Worm (Caenorhabditis elegans) whole organism, early embryonic: Measurements from ENCODE around the gene H09F14.1.

Experiments used
- aly-1 ChIP-seq: sonication (generic microtip); optimal IDR thresholded peaks from 2 replicates; lab custom pipeline; 2016; ENCODE audit warnings: missing genetic modification characterization, missing compliant biosample characterization
- hmg-4 ChIP-seq: fragments of 200-800 bp; sonication (Bioruptor generic); optimal IDR thresholded peaks from 2 replicates; lab custom pipeline; 2018; ENCODE audit warnings: mild to moderate bottlenecking, missing genetic modification characterization, missing compliant biosample characterization
- pes-1 ChIP-seq: fragments of 200-800 bp; sonication (Bioruptor generic); IDR thresholded peaks from 2 replicates; pipeline ENCODE4 v1.3.6; 2022; ENCODE audit warnings: missing genetic modification reagents, missing genetic modification characterization, missing compliant biosample characterization
- tbx-37 ChIP-seq: fragments of 200-800 bp; sonication (Bioruptor generic); conservative IDR thresholded peaks from 2 replicates; pipeline ENCODE4 v1.3.6; 2022; ENCODE audit warnings: missing genetic modification reagents, missing genetic modification characterization, missing compliant biosample characterization
- tra-4 ChIP-seq: sonication (generic microtip); optimal IDR thresholded peaks from 2 replicates; lab custom pipeline; 2017; ENCODE audit warnings: missing genetic modification characterization, missing compliant biosample characterization

ce11 chrV:10602051-10602937 is 13.1 kb downstream of the H09F14.1 start, which contains the start of gene H27A22.1:
- no peak for TF ChIP-seq tra-4 (tag; lab: Kevin White, UChicago)
- TF ChIP-seq aly-1 (tag; lab: Kevin White, UChicago) = no peak
- TF ChIP-seq pes-1 = no peak
- TF ChIP-seq hmg-4 = no peak
- no peak for TF ChIP-seq tbx-37 (GFP tag; lab: Robert Waterston, UW)
